Fruit fly (Drosophila melanogaster) whole organism, embryonic: ENCODE measurements around the gene Cep97.

Source experiments
- Ada2b ChIP-seq: fragments of 200-800 bp; sonication (Bioruptor generic); IDR thresholded peaks from 2 replicates; pipeline ENCODE4 v1.3.6; 2022; ENCODE audit warnings: missing biosample characterization, missing genetic modification characterization
- Awh ChIP-seq: fragments of 200-800 bp; sonication (Bioruptor generic); IDR thresholded peaks from 2 replicates; pipeline ENCODE4, ENCODE4 v1.3.6; 2022; ENCODE audit warnings: missing biosample characterization, missing genetic modification characterization
- B-H1 ChIP-seq: fragments of 200-800 bp; sonication (Bioruptor generic); IDR thresholded peaks from 3 replicates; pipeline ENCODE4 v1.3.6; 2022; ENCODE audit warnings: missing biosample characterization, missing genetic modification characterization
- Blimp-1 ChIP-seq: fragments of 200-800 bp; sonication (Bioruptor generic); optimal IDR thresholded peaks from 3 replicates; lab custom pipeline; 2018; ENCODE audit warnings: missing biosample characterization, missing genetic modification characterization, mild to moderate bottlenecking, moderate library complexity, missing genetic modification reagents
- CG11093 ChIP-seq: fragments of 200-800 bp; sonication (Bioruptor generic); IDR thresholded peaks from 3 replicates; pipeline ENCODE4 v1.3.6; 2022; ENCODE audit warnings: missing biosample characterization, missing genetic modification characterization
- CG15011 ChIP-seq: fragments of 200-800 bp; sonication (Bioruptor generic); optimal IDR thresholded peaks from 3 replicates; lab custom pipeline; 2018; ENCODE audit warnings: missing biosample characterization, mild to moderate bottlenecking, missing genetic modification characterization
- CG15269 ChIP-seq: fragments of 200-800 bp; sonication (Bioruptor generic); optimal IDR thresholded peaks from 2 replicates; lab custom pipeline; 2018; ENCODE audit warnings: missing biosample characterization, mild to moderate bottlenecking, missing genetic modification characterization, moderate library complexity
- CG17186 ChIP-seq: fragments of 200-800 bp; sonication (Bioruptor generic); optimal IDR thresholded peaks from 3 replicates; lab custom pipeline; 2017; ENCODE audit warnings: missing biosample characterization, missing genetic modification reagents, missing genetic modification characterization
- CG17359 ChIP-seq: fragments of 200-800 bp; sonication (Bioruptor generic); optimal IDR thresholded peaks from 3 replicates; lab custom pipeline; 2018; ENCODE audit warnings: missing biosample characterization, mild to moderate bottlenecking, missing genetic modification characterization, moderate library complexity
- CG2199 ChIP-seq: fragments of 200-800 bp; sonication (Bioruptor generic); IDR thresholded peaks from 3 replicates; pipeline ENCODE4 v1.3.6; 2022; ENCODE audit warnings: missing biosample characterization, missing genetic modification characterization
- CG31224 ChIP-seq: fragments of 200-800 bp; sonication (Bioruptor generic); IDR thresholded peaks from 2 replicates; pipeline ENCODE4 v1.3.6; 2022; ENCODE audit warnings: missing biosample characterization, missing genetic modification characterization
- CG34224 ChIP-seq: fragments of 200-800 bp; sonication (Bioruptor generic); IDR thresholded peaks from 3 replicates; pipeline ENCODE4 v1.3.6; 2022; ENCODE audit warnings: missing biosample characterization, missing genetic modification characterization; ENCODE audit not compliant: partially characterized antibody
- CG5180 ChIP-seq: fragments of 200-800 bp; sonication (Bioruptor generic); optimal IDR thresholded peaks from 3 replicates; lab custom pipeline; 2017; ENCODE audit warnings: missing biosample characterization, missing genetic modification characterization, mild to moderate bottlenecking, moderate library complexity, missing genetic modification reagents
- CG7372 ChIP-seq: fragments of 200-800 bp; sonication (Bioruptor generic); IDR thresholded peaks from 2 replicates; pipeline ENCODE4 v1.3.6; 2022; ENCODE audit warnings: missing biosample characterization, missing genetic modification characterization
- CG7745 ChIP-seq: fragments of 200-800 bp; sonication (Bioruptor generic); optimal IDR thresholded peaks from 2 replicates; lab custom pipeline; 2018; ENCODE audit warnings: missing biosample characterization, mild to moderate bottlenecking, missing genetic modification characterization, moderate library complexity
- CG8089 ChIP-seq: fragments of 200-800 bp; sonication (Bioruptor generic); optimal IDR thresholded peaks from 3 replicates; lab custom pipeline; 2016; ENCODE audit warnings: missing biosample characterization, missing genetic modification characterization
- CHES-1-like ChIP-seq: fragments of 200-800 bp; sonication (Bioruptor generic); optimal IDR thresholded peaks from 2 replicates; lab custom pipeline; 2016; ENCODE audit warnings: missing biosample characterization, missing genetic modification characterization
- Deaf1 ChIP-seq: fragments of 200-800 bp; optimal IDR thresholded peaks from 3 replicates; lab custom pipeline; 2019; ENCODE audit warnings: missing biosample characterization, mild to moderate bottlenecking, missing genetic modification characterization, moderate library complexity
- Dek ChIP-seq: fragments of 200-800 bp; sonication (Bioruptor generic); optimal IDR thresholded peaks from 3 replicates; lab custom pipeline; 2019; ENCODE audit warnings: missing biosample characterization, mild to moderate bottlenecking, missing genetic modification characterization, moderate library complexity
- Doc2 ChIP-seq: fragments of 200-800 bp; sonication (Bioruptor generic); IDR thresholded peaks from 2 replicates; pipeline ENCODE4 v1.3.6; 2022; ENCODE audit warnings: missing biosample characterization, missing genetic modification characterization
- Gug ChIP-seq: fragments of 200-800 bp; sonication (Bioruptor generic); IDR thresholded peaks from 4 replicates; pipeline ENCODE4 v1.3.6; 2022; ENCODE audit warnings: missing biosample characterization, missing genetic modification characterization
- MBD-R2 ChIP-seq: fragments of 200-800 bp; sonication (Bioruptor generic); IDR thresholded peaks from 2 replicates; pipeline ENCODE4 v1.3.6; 2022; ENCODE audit warnings: missing biosample characterization, missing genetic modification characterization
- Med ChIP-seq: fragments of 200-800 bp; sonication (Bioruptor generic); peaks from one replicate; lab custom pipeline; 2016; ENCODE audit warnings: missing biosample characterization, missing genetic modification characterization, mild to moderate bottlenecking, inconsistent platforms, moderate library complexity
- NC2α ChIP-seq: fragments of 200-800 bp; sonication (Bioruptor generic); optimal IDR thresholded peaks from 2 replicates; lab custom pipeline; 2016; ENCODE audit warnings: missing biosample characterization, missing genetic modification characterization
- NC2β ChIP-seq: fragments of 200-800 bp; sonication (Bioruptor generic); optimal IDR thresholded peaks from 2 replicates; lab custom pipeline; 2016; ENCODE audit warnings: missing biosample characterization, missing genetic modification characterization
- NFAT ChIP-seq: fragments of 200-800 bp; sonication (Bioruptor generic); IDR thresholded peaks from 2 replicates; pipeline ENCODE4 v1.3.6; 2022; ENCODE audit warnings: missing biosample characterization, missing genetic modification characterization
- Nf-YB ChIP-seq: fragments of 200-800 bp; sonication (Bioruptor generic); optimal IDR thresholded peaks from 3 replicates; lab custom pipeline; 2019; ENCODE audit warnings: missing biosample characterization, mild to moderate bottlenecking, missing genetic modification characterization, moderate library complexity
- PHDP ChIP-seq: fragments of 200-800 bp; sonication (Bioruptor generic); optimal IDR thresholded peaks from 3 replicates; lab custom pipeline; 2018; ENCODE audit warnings: missing biosample characterization, mild to moderate bottlenecking, missing genetic modification characterization, moderate library complexity
- Pdp1 ChIP-seq, 2 experiments: fragments of 200-800 bp; sonication (Bioruptor generic); optimal IDR thresholded peaks; 3 replicates each; lab custom pipeline; 2016; ENCODE audit warnings: missing biosample characterization in 2 of 2, missing genetic modification characterization in 2 of 2, mild to moderate bottlenecking in 1 of 2, moderate library complexity in 1 of 2
- Sox100B ChIP-seq: fragments of 200-800 bp; sonication (Bioruptor generic); optimal IDR thresholded peaks from 3 replicates; lab custom pipeline; 2018; ENCODE audit warnings: missing biosample characterization, mild to moderate bottlenecking, missing genetic modification characterization
- Sox102F ChIP-seq: fragments of 200-800 bp; sonication (Bioruptor generic); optimal IDR thresholded peaks from 2 replicates; lab custom pipeline; 2018; ENCODE audit warnings: missing biosample characterization, mild to moderate bottlenecking, missing genetic modification characterization, moderate library complexity
- Sry-β ChIP-seq: fragments of 200-800 bp; sonication (Bioruptor generic); optimal IDR thresholded peaks from 2 replicates; lab custom pipeline; 2018; ENCODE audit warnings: missing biosample characterization, mild to moderate bottlenecking, missing genetic modification characterization, moderate library complexity
- ap ChIP-seq: fragments of 200-800 bp; sonication (Bioruptor generic); IDR thresholded peaks from 2 replicates; pipeline ENCODE4 v1.3.6; 2022; ENCODE audit warnings: missing biosample characterization, missing genetic modification characterization
- chinmo ChIP-seq: fragments of 200-800 bp; sonication (Bioruptor generic); IDR thresholded peaks from 4 replicates; pipeline ENCODE4 v1.3.6; 2022; ENCODE audit warnings: missing biosample characterization, missing genetic modification characterization; ENCODE audit not compliant: partially characterized antibody
- corto ChIP-seq: fragments of 200-800 bp; sonication (Bioruptor generic); optimal IDR thresholded peaks from 2 replicates; lab custom pipeline; 2016; ENCODE audit warnings: missing biosample characterization, mild to moderate bottlenecking, missing genetic modification characterization, moderate library complexity
- fu2 ChIP-seq: fragments of 200-800 bp; sonication (Bioruptor generic); optimal IDR thresholded peaks from 2 replicates; lab custom pipeline; 2016; ENCODE audit warnings: missing biosample characterization, missing genetic modification characterization
- gcm ChIP-seq: fragments of 200-800 bp; sonication (Bioruptor generic); optimal IDR thresholded peaks from 2 replicates; lab custom pipeline; 2019; ENCODE audit warnings: missing biosample characterization, mild to moderate bottlenecking, missing genetic modification characterization, moderate library complexity
- gcm2 ChIP-seq: fragments of 200-800 bp; sonication (Bioruptor generic); optimal IDR thresholded peaks from 2 replicates; lab custom pipeline; 2016; ENCODE audit warnings: missing biosample characterization, missing genetic modification characterization
- gsb-n ChIP-seq: fragments of 200-800 bp; sonication (Bioruptor generic); optimal IDR thresholded peaks from 3 replicates; lab custom pipeline; 2018; ENCODE audit warnings: missing biosample characterization, mild to moderate bottlenecking, missing genetic modification characterization
- kah ChIP-seq: fragments of 200-800 bp; sonication (Bioruptor generic); optimal IDR thresholded peaks from 2 replicates; lab custom pipeline; 2018; ENCODE audit warnings: missing biosample characterization, mild to moderate bottlenecking, missing genetic modification characterization
- otp ChIP-seq: fragments of 200-800 bp; sonication (Bioruptor generic); IDR thresholded peaks from 3 replicates; pipeline ENCODE4, ENCODE4 v1.3.6; 2022; ENCODE audit warnings: missing biosample characterization, missing genetic modification characterization
- ro ChIP-seq: fragments of 200-800 bp; sonication (Bioruptor generic); IDR thresholded peaks from 2 replicates; pipeline ENCODE4 v1.3.6; 2022; ENCODE audit warnings: missing biosample characterization, missing genetic modification characterization
- so ChIP-seq: fragments of 200-800 bp; sonication (Bioruptor generic); IDR thresholded peaks from 3 replicates; pipeline ENCODE4 v1.3.6; 2022; ENCODE audit warnings: missing biosample characterization, missing genetic modification characterization
- tin ChIP-seq: fragments of 200-800 bp; sonication (Bioruptor generic); optimal IDR thresholded peaks from 3 replicates; lab custom pipeline; 2016; ENCODE audit warnings: missing biosample characterization, missing genetic modification characterization
- tx ChIP-seq: fragments of 200-800 bp; sonication (Bioruptor generic); optimal IDR thresholded peaks from 2 replicates; lab custom pipeline; 2016; ENCODE audit warnings: missing biosample characterization, missing genetic modification characterization
- unpg ChIP-seq: fragments of 200-800 bp; sonication (Bioruptor generic); optimal IDR thresholded peaks from 3 replicates; lab custom pipeline; 2018; ENCODE audit warnings: missing biosample characterization, mild to moderate bottlenecking, missing genetic modification characterization, moderate library complexity
- vnd ChIP-seq: fragments of 200-800 bp; sonication (Bioruptor generic); IDR thresholded peaks from 3 replicates; pipeline ENCODE4 v1.3.6; 2022; ENCODE audit warnings: missing biosample characterization, missing genetic modification characterization; ENCODE audit not compliant: partially characterized antibody
- zen ChIP-seq: fragments of 200-800 bp; sonication (Bioruptor generic); optimal IDR thresholded peaks from 3 replicates; lab custom pipeline; 2018; ENCODE audit warnings: missing biosample characterization, mild to moderate bottlenecking, missing genetic modification characterization, moderate library complexity

The Cep97 gene

dm6 chr2L:3832249-3832675 is 35.2 kb upstream of the Cep97 start (continued):
- TF ChIP-seq CG8089 (peak; percentile 97), otp (GFP tag; lab: Robert Waterston, UW) (peak; percentile 97), Ada2b (GFP tag; lab: Robert Waterston, UW) (peak; percentile 93), CG2199 (GFP tag; lab: Robert Waterston, UW) (peak; percentile 97), Med (GFP tag; lab: Kevin White, UChicago) (peak; percentile 99), Sry-β (GFP tag; lab: Kevin White, UChicago) (peak; percentile 75), unpg (peak; percentile 98), NFAT (GFP tag; lab: Robert Waterston, UW) (peak; percentile 77), Deaf1 (tag; lab: Kevin White, UChicago) (peak; percentile 75), tin (GFP tag; lab: Kevin White, UChicago) (peak; percentile 99), PHDP (tag; lab: Kevin White, UChicago) (peak; percentile 94), vnd (GFP tag; lab: Robert Waterston, UW) (no peak), gcm2 (GFP tag; lab: Kevin White, UChicago) (peak; percentile 95), CG17186 (GFP tag; lab: Kevin White, UChicago) (peak; percentile 95), CG7372 (GFP tag; lab: Robert Waterston, UW) (peak; percentile 90), fu2 (peak; percentile 80), Sox102F (GFP tag; lab: Kevin White, UChicago) (peak; percentile 97), tx (GFP tag; lab: Kevin White, UChicago) (peak; percentile 92), Dek (tag; lab: Kevin White, UChicago) (peak; percentile 87), corto (GFP tag; lab: Kevin White, UChicago) (no peak), CG17359 (tag; lab: Kevin White, UChicago) (peak; percentile 97), zen (peak; percentile 98), CG11093 (peak; percentile 93), CG5180 (GFP tag; lab: Kevin White, UChicago) (peak; percentile 85), CG15269 (tag; lab: Kevin White, UChicago) (peak; percentile 92), Gug (peak; percentile 96), CG15011 (GFP tag; lab: Kevin White, UChicago) (peak; percentile 87), chinmo (GFP tag; lab: Robert Waterston, UW) (no peak), kah (peak; percentile 91), CG34224 (GFP tag; lab: Robert Waterston, UW) (no peak; the same call in 2 of the 3 replicates), Nf-YB (GFP tag; lab: Kevin White, UChicago) (peak; percentile 86), NC2β (GFP tag; lab: Kevin White, UChicago) (peak; percentile 98), Doc2 (GFP tag; lab: Robert Waterston, UW) (peak; percentile 68; the same call in 1 of the 2 replicates), gsb-n (peak; percentile 98), ap (GFP tag; lab: Robert Waterston, UW) (peak; percentile 92), Blimp-1 (GFP tag; lab: Kevin White, UChicago) (peak; percentile 96), CG7745 (peak; percentile 86), Pdp1 (GFP tag; optimal IDR thresholded peaks at IDR 0.05; lab: Kevin White, UChicago) (peak; percentile 95 to 97), CG31224 (GFP tag; lab: Robert Waterston, UW) (peak; percentile 83), NC2α (GFP tag; lab: Kevin White, UChicago) (peak; percentile 94), CHES-1-like (GFP tag; lab: Kevin White, UChicago) (peak; percentile 94), Awh (GFP tag; lab: Robert Waterston, UW) (peak; percentile 97), ro (GFP tag; lab: Robert Waterston, UW) (peak; percentile 94), gcm (GFP tag; lab: Kevin White, UChicago) (peak; percentile 96), Sox100B (peak; percentile 94), B-H1 (GFP tag; lab: Robert Waterston, UW) (peak; percentile 90), so (GFP tag; lab: Robert Waterston, UW) (peak; percentile 94), MBD-R2 (peak; percentile 76)
- TF ChIP-seq, all 482 proteins: peak for 436
